Fruit fly (Drosophila melanogaster): ENCODE results near the gene CG6678.

Gene CG6678

dm6 chr3R:21878473-21878872, 8.4 kb upstream of the CG6678 start, which contains the start of gene CG34148 (continued):
- no peak for TF ChIP-seq scrt (GFP tag; optimal IDR thresholded peaks at IDR 0.05)
- TF ChIP-seq pros (GFP tag; optimal IDR thresholded peaks at IDR 0.05) = no peak
- TF ChIP-seq az2 (GFP tag; optimal IDR thresholded peaks at IDR 0.05) = no peak
- peak; percentile 60 for TF ChIP-seq MESR4 (GFP tag; optimal IDR thresholded peaks at IDR 0.05)
- TF ChIP-seq MTF-1 (GFP tag; optimal IDR thresholded peaks at IDR 0.05; ENCODE audit: borderline replicate concordance) = no peak
- no peak for TF ChIP-seq CG13123 (GFP tag; optimal IDR thresholded peaks at IDR 0.05)
- TF ChIP-seq croc (GFP tag; conservative IDR thresholded peaks at IDR 0.05) = no peak
- TF ChIP-seq Mad (GFP tag; optimal IDR thresholded peaks at IDR 0.05) = no peak
- no peak for TF ChIP-seq dpn (GFP tag; optimal IDR thresholded peaks at IDR 0.05)
- TF ChIP-seq dmrt99B (tag; optimal IDR thresholded peaks at IDR 0.05) = no peak
- no peak for TF ChIP-seq Neu2 (GFP tag; optimal IDR thresholded peaks at IDR 0.05; ENCODE audit: borderline replicate concordance)
- no peak for TF ChIP-seq CG10209 (GFP tag; optimal IDR thresholded peaks at IDR 0.05)
- TF ChIP-seq eyg (GFP tag; optimal IDR thresholded peaks at IDR 0.05) = no peak
- no peak for TF ChIP-seq CkIIα-i1 (GFP tag; IDR thresholded peaks at IDR 0.05)
- TF ChIP-seq CG11247 (GFP tag; IDR thresholded peaks at IDR 0.05) = no peak
- TF ChIP-seq CG7357 (GFP tag; IDR thresholded peaks at IDR 0.05) = no peak
- TF ChIP-seq CG7839 (tag; optimal IDR thresholded peaks at IDR 0.05) = no peak
- TF ChIP-seq exex (tag; optimal IDR thresholded peaks at IDR 0.05) = no peak
- TF ChIP-seq CG10431 (GFP tag; optimal IDR thresholded peaks at IDR 0.05) = no peak
- TF ChIP-seq C15 (GFP tag; IDR thresholded peaks at IDR 0.05) = no peak
- TF ChIP-seq CG7372 (GFP tag; IDR thresholded peaks at IDR 0.05) = no peak
- no peak for TF ChIP-seq NfI (GFP tag; optimal IDR thresholded peaks at IDR 0.05)
- TF ChIP-seq slp2 (GFP tag; optimal IDR thresholded peaks at IDR 0.05) = no peak
- TF ChIP-seq CG9215 (GFP tag; IDR thresholded peaks at IDR 0.05) = no peak
- TF ChIP-seq CHES-1-like (GFP tag; optimal IDR thresholded peaks at IDR 0.05) = no peak
- TF ChIP-seq CG18476 (GFP tag; optimal IDR thresholded peaks at IDR 0.05) = no peak
- no peak for TF ChIP-seq tgo (GFP tag; IDR thresholded peaks at IDR 0.05)
- TF ChIP-seq fru (optimal IDR thresholded peaks at IDR 0.05) = no peak
- TF ChIP-seq CG4617 (GFP tag; optimal IDR thresholded peaks at IDR 0.05; ENCODE audit: borderline replicate concordance) = peak; percentile 37
- TF ChIP-seq chn (GFP tag; optimal IDR thresholded peaks at IDR 0.05) = no peak
- no peak for TF ChIP-seq Lpt (GFP tag; optimal IDR thresholded peaks at IDR 0.05)
- TF ChIP-seq CrebB (tag; optimal IDR thresholded peaks at IDR 0.05) = no peak
- no peak for TF ChIP-seq ac (GFP tag; optimal IDR thresholded peaks at IDR 0.05)
- TF ChIP-seq abd-A (tag; optimal IDR thresholded peaks at IDR 0.05) = no peak
- peak; percentile 73 for TF ChIP-seq unc-4 (GFP tag; IDR thresholded peaks at IDR 0.05; ENCODE audit: partially characterized antibody)
- TF ChIP-seq CG14667 (GFP tag; IDR thresholded peaks at IDR 0.05) = no peak
- TF ChIP-seq prd (optimal IDR thresholded peaks at IDR 0.05) = no peak
- no peak for TF ChIP-seq prd (GFP tag; IDR thresholded peaks at IDR 0.05)
- TF ChIP-seq pb (GFP tag; optimal IDR thresholded peaks at IDR 0.05) = no peak
- TF ChIP-seq vnd (GFP tag; IDR thresholded peaks at IDR 0.05; ENCODE audit: partially characterized antibody) = peak; percentile 67; the same call in 2 of the 3 replicates
- no peak for TF ChIP-seq repo (GFP tag; optimal IDR thresholded peaks at IDR 0.05)
- no peak for TF ChIP-seq CG31441 (GFP tag; IDR thresholded peaks at IDR 0.05)
- TF ChIP-seq CG8089 (GFP tag; optimal IDR thresholded peaks at IDR 0.05) = no peak
- peak; percentile 28 for TF ChIP-seq Sry-δ (GFP tag; optimal IDR thresholded peaks at IDR 0.05)
- TF ChIP-seq mld (GFP tag; IDR thresholded peaks at IDR 0.05; ENCODE audit: partially characterized antibody) = peak; percentile 67; the same call in 2 of the 3 replicates
- TF ChIP-seq tup (GFP tag; optimal IDR thresholded peaks at IDR 0.05) = no peak
- TF ChIP-seq bigmax (GFP tag; optimal IDR thresholded peaks at IDR 0.05) = no peak
- TF ChIP-seq CG33557 (GFP tag; optimal IDR thresholded peaks at IDR 0.05) = no peak
- no peak for TF ChIP-seq Gug (GFP tag; IDR thresholded peaks at IDR 0.05)
- no peak for TF ChIP-seq CG1832 (GFP tag; optimal IDR thresholded peaks at IDR 0.05)
- peak; percentile 71 for TF ChIP-seq Bgb (GFP tag; IDR thresholded peaks at IDR 0.05; ENCODE audit: partially characterized antibody)
- TF ChIP-seq CG18619 (GFP tag; optimal IDR thresholded peaks at IDR 0.05) = no peak
